Worm (Caenorhabditis elegans) whole organism, L2 larva: ENCODE data around the gene Y54G2A.11.

Experiments
- C34F6.9 ChIP-seq: fragments of 150-350 bp; optimal IDR thresholded peaks from 2 replicates; lab custom pipeline; 2014; ENCODE audit warnings: missing biosample characterization, missing genetic modification characterization
- F13H6.1 ChIP-seq: sonication (generic microtip); optimal IDR thresholded peaks from 2 replicates; lab custom pipeline; 2016; ENCODE audit warnings: missing genetic modification characterization, missing compliant biosample characterization
- R02D3.7 ChIP-seq: fragments of 150-350 bp; optimal IDR thresholded peaks from 2 replicates; lab custom pipeline; 2014; ENCODE audit warnings: missing biosample characterization, missing genetic modification characterization
- Y55F3AM.14 ChIP-seq: fragments of 200-800 bp; sonication (Bioruptor generic); optimal IDR thresholded peaks from 2 replicates; lab custom pipeline; 2018; ENCODE audit warnings: mild to moderate bottlenecking, missing genetic modification characterization, missing compliant biosample characterization
- ZK546.5 ChIP-seq: sonication (generic microtip); optimal IDR thresholded peaks from 2 replicates; lab custom pipeline; 2017; ENCODE audit warnings: missing biosample characterization, missing genetic modification characterization
- aly-2 ChIP-seq: fragments of 150-350 bp; optimal IDR thresholded peaks from 2 replicates; lab custom pipeline; 2014; ENCODE audit warnings: missing biosample characterization, missing genetic modification characterization
- ama-1 ChIP-seq: fragments of 150-350 bp; optimal IDR thresholded peaks from 2 replicates; lab custom pipeline; 2018; ENCODE audit warnings: inconsistent platforms
- ceh-16 ChIP-seq: fragments of 150-350 bp; optimal IDR thresholded peaks from 2 replicates; lab custom pipeline; 2014; ENCODE audit warnings: missing biosample characterization, missing genetic modification characterization
- ceh-82 ChIP-seq: fragments of 150-350 bp; optimal IDR thresholded peaks from 2 replicates; lab custom pipeline; 2014; ENCODE audit warnings: missing biosample characterization, missing genetic modification characterization
- crh-2 ChIP-seq: sonication (generic microtip); optimal IDR thresholded peaks from 2 replicates; lab custom pipeline; 2017; ENCODE audit warnings: missing biosample characterization, missing genetic modification characterization
- dmd-4 ChIP-seq: sonication (generic microtip); optimal IDR thresholded peaks from 2 replicates; lab custom pipeline; 2017; ENCODE audit warnings: missing biosample characterization, missing genetic modification characterization
- egl-27 ChIP-seq: sonication (generic microtip); optimal IDR thresholded peaks from 3 replicates; lab custom pipeline; 2017; ENCODE audit warnings: missing biosample characterization, missing genetic modification reagents, missing genetic modification characterization
- elt-3 ChIP-seq: sonication (generic microtip); optimal IDR thresholded peaks from 2 replicates; lab custom pipeline; 2017; ENCODE audit warnings: missing biosample characterization, missing genetic modification characterization
- fos-1 ChIP-seq: fragments of 150-350 bp; optimal IDR thresholded peaks from 2 replicates; lab custom pipeline; 2014; ENCODE audit warnings: missing biosample characterization, missing genetic modification characterization
- gmeb-1 ChIP-seq: fragments of 150-350 bp; optimal IDR thresholded peaks from 2 replicates; lab custom pipeline; 2014; ENCODE audit warnings: missing biosample characterization, missing genetic modification characterization
- lin-11 ChIP-seq: fragments of 150-350 bp; sonication (generic microtip); optimal IDR thresholded peaks from 2 replicates; lab custom pipeline; 2014; ENCODE audit warnings: missing biosample characterization, missing genetic modification characterization, inconsistent platforms, mixed read lengths
- lin-13 ChIP-seq: fragments of 150-350 bp; optimal IDR thresholded peaks from 2 replicates; lab custom pipeline; 2014; ENCODE audit warnings: missing biosample characterization, missing genetic modification reagents, missing genetic modification characterization
- lin-39 ChIP-seq: fragments of 150-350 bp; optimal IDR thresholded peaks from 2 replicates; lab custom pipeline; 2014; ENCODE audit warnings: missing biosample characterization, missing genetic modification reagents, missing genetic modification characterization
- lsy-2 ChIP-seq, 2 experiments: fragments of 150-350 bp in 1 of 2; sonication (generic microtip) in 1 of 2; optimal IDR thresholded peaks; 2 replicates each; lab custom pipeline; 2014 to 2017; ENCODE audit warnings: missing biosample characterization in 2 of 2, missing genetic modification characterization in 2 of 2
- mab-5 ChIP-seq: fragments of 150-350 bp; optimal IDR thresholded peaks from 2 replicates; lab custom pipeline; 2014; ENCODE audit warnings: missing biosample characterization, missing genetic modification characterization
- mbf-1 ChIP-seq: sonication (generic microtip); optimal IDR thresholded peaks from 2 replicates; lab custom pipeline; 2017; ENCODE audit warnings: missing biosample characterization, missing genetic modification characterization
- mdl-1 ChIP-seq, 2 experiments: fragments of 150-350 bp in 1 of 2; sonication (generic microtip) in 1 of 2; optimal IDR thresholded peaks; 2 replicates each; lab custom pipeline; 2017; ENCODE audit warnings: missing biosample characterization in 2 of 2, missing genetic modification characterization in 2 of 2
- nhr-10 ChIP-seq: sonication (generic microtip); optimal IDR thresholded peaks from 2 replicates; lab custom pipeline; 2017; ENCODE audit warnings: missing biosample characterization, missing genetic modification characterization
- nhr-12 ChIP-seq: fragments of 150-350 bp; optimal IDR thresholded peaks from 2 replicates; lab custom pipeline; 2014; ENCODE audit warnings: missing biosample characterization, missing genetic modification characterization
- nhr-129 ChIP-seq: fragments of 150-350 bp; optimal IDR thresholded peaks from 2 replicates; lab custom pipeline; 2014; ENCODE audit warnings: missing biosample characterization, missing genetic modification characterization
- nhr-21 ChIP-seq: fragments of 150-350 bp; optimal IDR thresholded peaks from 2 replicates; lab custom pipeline; 2014; ENCODE audit warnings: missing biosample characterization, missing genetic modification characterization
- nhr-23 ChIP-seq: fragments of 150-350 bp; optimal IDR thresholded peaks from 2 replicates; lab custom pipeline; 2014; ENCODE audit warnings: missing biosample characterization, missing genetic modification reagents, missing genetic modification characterization
- nhr-25 ChIP-seq: fragments of 150-350 bp; sonication (generic microtip); optimal IDR thresholded peaks from 3 replicates; lab custom pipeline; 2014; ENCODE audit warnings: missing biosample characterization, missing genetic modification characterization
- nhr-6 ChIP-seq: fragments of 150-350 bp; optimal IDR thresholded peaks from 2 replicates; lab custom pipeline; 2014; ENCODE audit warnings: missing biosample characterization, missing genetic modification characterization
- nhr-77 ChIP-seq: fragments of 150-350 bp; optimal IDR thresholded peaks from 2 replicates; lab custom pipeline; 2014; ENCODE audit warnings: missing biosample characterization, missing genetic modification characterization
- peb-1 ChIP-seq: fragments of 150-350 bp; optimal IDR thresholded peaks from 2 replicates; lab custom pipeline; 2014; ENCODE audit warnings: missing biosample characterization, missing genetic modification characterization
- sem-4 ChIP-seq: fragments of 150-350 bp; optimal IDR thresholded peaks from 2 replicates; lab custom pipeline; 2014; ENCODE audit warnings: missing biosample characterization, missing genetic modification reagents, missing genetic modification characterization
- skn-1 ChIP-seq: sonication (generic microtip); optimal IDR thresholded peaks from 2 replicates; lab custom pipeline; 2017; ENCODE audit warnings: missing biosample characterization, missing genetic modification characterization
- sma-3 ChIP-seq: sonication (generic microtip); optimal IDR thresholded peaks from 2 replicates; lab custom pipeline; 2016; ENCODE audit warnings: missing genetic modification reagents, missing genetic modification characterization, missing compliant biosample characterization
- sma-9 ChIP-seq, 2 experiments: fragments of 150-350 bp in 1 of 2; sonication (generic microtip) in 1 of 2; optimal IDR thresholded peaks; 2 replicates each; lab custom pipeline; 2014 to 2016; ENCODE audit warnings: missing genetic modification characterization in 2 of 2, mild to moderate bottlenecking in 1 of 2, missing biosample characterization in 1 of 2, missing compliant biosample characterization in 1 of 2, missing genetic modification reagents in 1 of 2, moderate library complexity in 1 of 2
- unc-39 ChIP-seq: fragments of 150-350 bp; optimal IDR thresholded peaks from 2 replicates; lab custom pipeline; 2014; ENCODE audit warnings: missing biosample characterization, missing genetic modification characterization
- unc-55 ChIP-seq: fragments of 150-350 bp; sonication (generic microtip); optimal IDR thresholded peaks from 3 replicates; lab custom pipeline; 2014; ENCODE audit warnings: missing biosample characterization, missing genetic modification reagents, missing genetic modification characterization
- zag-1 ChIP-seq: fragments of 150-350 bp; optimal IDR thresholded peaks from 2 replicates; lab custom pipeline; 2014; ENCODE audit warnings: missing biosample characterization, missing genetic modification characterization
- ztf-1 ChIP-seq: fragments of 200-800 bp; sonication (Bioruptor generic); conservative IDR thresholded peaks from 2 replicates; pipeline ENCODE4 v1.3.6; 2022; ENCODE audit warnings: missing genetic modification characterization, missing compliant biosample characterization
- ztf-11 ChIP-seq: sonication (generic microtip); optimal IDR thresholded peaks from 2 replicates; lab custom pipeline; 2017; ENCODE audit warnings: missing biosample characterization, missing genetic modification characterization
- ztf-4 ChIP-seq: fragments of 150-350 bp; optimal IDR thresholded peaks from 2 replicates; lab custom pipeline; 2014; ENCODE audit warnings: missing biosample characterization, missing genetic modification characterization

Gene Y54G2A.11

ce11 chrIV:2809208-2809607, 37.6 kb upstream of the Y54G2A.11 start, which contains the start of gene Y54G2A.76:
Y54G2A.76 (plus strand) TSS chrIV:2809410.
- no peak for TF ChIP-seq unc-39 (tag; lab: Kevin White, UChicago)
- TF ChIP-seq sem-4: no peak
- TF ChIP-seq nhr-129: no peak
- no peak for TF ChIP-seq nhr-25 (tag; lab: Kevin White, UChicago)
- TF ChIP-seq ceh-82: no peak
- no peak for TF ChIP-seq ceh-16 (tag; lab: Kevin White, UChicago)
- no peak for TF ChIP-seq nhr-10 (tag; lab: Kevin White, UChicago)
- no peak for TF ChIP-seq zag-1 (tag; lab: Kevin White, UChicago)
- no peak for TF ChIP-seq lin-39
- no peak for TF ChIP-seq nhr-21 (tag; lab: Kevin White, UChicago)
- TF ChIP-seq ztf-4: no peak
- TF ChIP-seq, all 48 proteins: peak for 0

- TF ChIP-seq peb-1: no peak
- no peak for TF ChIP-seq ZK546.5 (tag; lab: Kevin White, UChicago)
These were observed 36.6 kb upstream of the Y54G2A.11 start for ce11 chrIV:2808154-2808553.

ce11 chrIV:2805525-2805924, 33.9 kb upstream of the Y54G2A.11 start, which contains the start of gene Y54G2A.45:
Y54G2A.45 (plus strand) TSS chrIV:2805857.
- peak; percentile 37 for TF ChIP-seq unc-55 (GFP tag; lab: Kevin White, UChicago)
- peak; percentile 16 for TF ChIP-seq sma-9 (GFP tag; optimal IDR thresholded peaks at IDR 0.05; lab: Kevin White, UChicago)
- no peak for TF ChIP-seq sma-9 (tag; optimal IDR thresholded peaks at IDR 0.05; lab: Kevin White, UChicago)
- peak; percentile 11 for TF ChIP-seq Y55F3AM.14 (GFP tag; lab: Kevin White, UChicago)
- peak; percentile 41 for TF ChIP-seq skn-1 (tag; lab: Kevin White, UChicago)
- peak; percentile 28 for TF ChIP-seq lin-13 (GFP tag; lab: Kevin White, UChicago)
- TF ChIP-seq mdl-1 (tag; optimal IDR thresholded peaks at IDR 0.05; lab: Kevin White, UChicago): no peak
- TF ChIP-seq lsy-2 (tag; optimal IDR thresholded peaks at IDR 0.05; lab: Kevin White, UChicago): peak in 1 of 2 experiments; percentile 48
- no peak for TF ChIP-seq R02D3.7 (tag; lab: Kevin White, UChicago)
- TF ChIP-seq ama-1 (lab: Kevin White, UChicago): no peak
- no peak for TF ChIP-seq ztf-4
- no peak for TF ChIP-seq dmd-4 (tag; lab: Kevin White, UChicago)
- TF ChIP-seq egl-27: no peak
- TF ChIP-seq aly-2 (tag; lab: Kevin White, UChicago): no peak
- no peak for TF ChIP-seq unc-39 (tag; lab: Kevin White, UChicago)
- TF ChIP-seq mab-5 (tag; lab: Kevin White, UChicago): no peak
- no peak for TF ChIP-seq ztf-1 (GFP tag; lab: Robert Waterston, UW)
- TF ChIP-seq nhr-10 (tag; lab: Kevin White, UChicago): no peak
- TF ChIP-seq gmeb-1: peak; percentile 42
- no peak for TF ChIP-seq lin-39
- peak; percentile 16 for TF ChIP-seq nhr-129
- TF ChIP-seq F13H6.1: peak; percentile 23
- peak; percentile 90 for TF ChIP-seq fos-1 (tag; lab: Kevin White, UChicago)
- TF ChIP-seq nhr-12 (tag; lab: Kevin White, UChicago): no peak
- TF ChIP-seq peb-1: no peak
- no peak for TF ChIP-seq ceh-16 (tag; lab: Kevin White, UChicago)
- TF ChIP-seq ztf-11 (tag; lab: Kevin White, UChicago): no peak
- TF ChIP-seq mbf-1 (tag; lab: Kevin White, UChicago): no peak
- no peak for TF ChIP-seq lin-11 (tag; lab: Kevin White, UChicago)
- no peak for TF ChIP-seq nhr-23 (tag; lab: Kevin White, UChicago)
- peak; percentile 62 for TF ChIP-seq crh-2 (tag; lab: Kevin White, UChicago)
- TF ChIP-seq elt-3 (tag; lab: Kevin White, UChicago): no peak
- TF ChIP-seq nhr-25 (tag; lab: Kevin White, UChicago): no peak
- no peak for TF ChIP-seq C34F6.9 (tag; lab: Kevin White, UChicago)
- TF ChIP-seq nhr-77 (tag; lab: Kevin White, UChicago): no peak
- peak; percentile 19 for TF ChIP-seq sma-3 (GFP tag; lab: Kevin White, UChicago)
- no peak for TF ChIP-seq nhr-6 (tag; lab: Kevin White, UChicago)
- TF ChIP-seq, all 48 proteins: peak for 12
